Fruit fly (Drosophila melanogaster) whole organism, embryonic: ENCODE results near the gene tho2.

ENCODE experiments used
- B-H2 ChIP-seq: fragments of 200-800 bp; sonication (Bioruptor generic); optimal IDR thresholded peaks from 2 replicates; lab custom pipeline; 2018; ENCODE audit warnings: missing biosample characterization, mild to moderate bottlenecking, missing genetic modification characterization
- C15 ChIP-seq: fragments of 200-800 bp; sonication (Bioruptor generic); IDR thresholded peaks from 3 replicates; pipeline ENCODE4 v1.3.6; 2022; ENCODE audit warnings: missing biosample characterization, missing genetic modification characterization
- CG10267 ChIP-seq: fragments of 200-800 bp; sonication (Bioruptor generic); optimal IDR thresholded peaks from 2 replicates; lab custom pipeline; 2018; ENCODE audit warnings: missing biosample characterization, mild to moderate bottlenecking, missing genetic modification characterization, moderate library complexity
- CG10366 ChIP-seq: fragments of 200-800 bp; sonication (Bioruptor generic); IDR thresholded peaks from 2 replicates; pipeline ENCODE4 v1.3.6; 2022; ENCODE audit warnings: missing biosample characterization, missing genetic modification characterization
- CG11456 ChIP-seq: fragments of 200-800 bp; sonication (Bioruptor generic); IDR thresholded peaks from 3 replicates; pipeline ENCODE4 v1.3.6; 2022; ENCODE audit warnings: missing biosample characterization, missing genetic modification characterization
- CG12155 ChIP-seq: fragments of 200-800 bp; sonication (Bioruptor generic); optimal IDR thresholded peaks from 3 replicates; lab custom pipeline; 2016; ENCODE audit warnings: missing biosample characterization, missing genetic modification characterization
- CG12236 ChIP-seq: fragments of 200-800 bp; sonication (Bioruptor generic); optimal IDR thresholded peaks from 2 replicates; lab custom pipeline; 2016; ENCODE audit warnings: missing biosample characterization, missing genetic modification characterization
- CG1233 ChIP-seq: fragments of 200-800 bp; sonication (Bioruptor generic); optimal IDR thresholded peaks from 4 replicates; lab custom pipeline; 2018; ENCODE audit warnings: missing biosample characterization, mild to moderate bottlenecking, missing genetic modification characterization
- CG13287 ChIP-seq: fragments of 200-800 bp; sonication (Bioruptor generic); IDR thresholded peaks from 2 replicates; pipeline ENCODE4 v1.3.6; 2022; ENCODE audit warnings: missing biosample characterization, missing genetic modification characterization; ENCODE audit not compliant: partially characterized antibody
- CG16779 ChIP-seq: fragments of 200-800 bp; sonication (Bioruptor generic); IDR thresholded peaks from 2 replicates; pipeline ENCODE4 v1.3.6; 2022; ENCODE audit warnings: missing biosample characterization, missing genetic modification characterization
- CG17912 ChIP-seq: fragments of 200-800 bp; sonication (Bioruptor generic); optimal IDR thresholded peaks from 2 replicates; lab custom pipeline; 2018; ENCODE audit warnings: missing biosample characterization, mild to moderate bottlenecking, missing genetic modification characterization
- CG1832 ChIP-seq: fragments of 200-800 bp; sonication (Bioruptor generic); optimal IDR thresholded peaks from 2 replicates; lab custom pipeline; 2017; ENCODE audit warnings: missing biosample characterization, mild to moderate bottlenecking, missing genetic modification characterization, inconsistent platforms
- CG3407 ChIP-seq: fragments of 200-800 bp; sonication (Bioruptor generic); optimal IDR thresholded peaks from 2 replicates; lab custom pipeline; 2018; ENCODE audit warnings: missing biosample characterization, mild to moderate bottlenecking, missing genetic modification characterization
- CG3726 ChIP-seq: fragments of 200-800 bp; sonication (Bioruptor generic); IDR thresholded peaks from 3 replicates; pipeline ENCODE4, ENCODE4 v1.3.6; 2022; ENCODE audit warnings: missing biosample characterization, missing genetic modification characterization
- CG6175 ChIP-seq: fragments of 200-800 bp; sonication (Bioruptor generic); IDR thresholded peaks from 3 replicates; pipeline ENCODE4 v1.3.6; 2022; ENCODE audit warnings: missing biosample characterization, missing genetic modification characterization
- CG6254 ChIP-seq: fragments of 200-800 bp; sonication (Bioruptor generic); optimal IDR thresholded peaks from 3 replicates; lab custom pipeline; 2017; ENCODE audit warnings: mild to moderate bottlenecking, missing biosample characterization, missing genetic modification reagents, missing genetic modification characterization
- CHES-1-like ChIP-seq: fragments of 200-800 bp; sonication (Bioruptor generic); optimal IDR thresholded peaks from 2 replicates; lab custom pipeline; 2016; ENCODE audit warnings: missing biosample characterization, missing genetic modification characterization
- D19A ChIP-seq: fragments of 200-800 bp; optimal IDR thresholded peaks from 3 replicates; lab custom pipeline; 2019; ENCODE audit warnings: missing biosample characterization, mild to moderate bottlenecking, missing genetic modification characterization, moderate library complexity
- Dad ChIP-seq: fragments of 200-800 bp; sonication (Bioruptor generic); optimal IDR thresholded peaks from 3 replicates; lab custom pipeline; 2016; ENCODE audit warnings: missing biosample characterization, missing genetic modification characterization
- Dek ChIP-seq: fragments of 200-800 bp; sonication (Bioruptor generic); optimal IDR thresholded peaks from 3 replicates; lab custom pipeline; 2019; ENCODE audit warnings: missing biosample characterization, mild to moderate bottlenecking, missing genetic modification characterization, moderate library complexity
- Dip3 ChIP-seq: fragments of 200-800 bp; sonication (Bioruptor generic); optimal IDR thresholded peaks from 3 replicates; lab custom pipeline; 2016; ENCODE audit warnings: missing biosample characterization, missing genetic modification characterization
- Doc2 ChIP-seq: fragments of 200-800 bp; sonication (Bioruptor generic); IDR thresholded peaks from 2 replicates; pipeline ENCODE4 v1.3.6; 2022; ENCODE audit warnings: missing biosample characterization, missing genetic modification characterization
- Dref ChIP-seq: fragments of 200-800 bp; sonication (Bioruptor generic); IDR thresholded peaks from 2 replicates; pipeline ENCODE4 v1.3.6; 2022; ENCODE audit warnings: missing biosample characterization, missing genetic modification characterization
- ERR ChIP-seq: fragments of 200-800 bp; sonication (Bioruptor generic); optimal IDR thresholded peaks from 2 replicates; lab custom pipeline; 2016; ENCODE audit warnings: missing biosample characterization, missing genetic modification characterization
- Fer1 ChIP-seq: fragments of 200-800 bp; sonication (Bioruptor generic); optimal IDR thresholded peaks from 2 replicates; lab custom pipeline; 2017; ENCODE audit warnings: missing biosample characterization, mild to moderate bottlenecking, missing genetic modification characterization
- HLH3B ChIP-seq: fragments of 200-800 bp; sonication (Bioruptor generic); IDR thresholded peaks from 2 replicates; pipeline ENCODE4 v1.3.6; 2022; ENCODE audit warnings: missing biosample characterization, missing genetic modification characterization
- HLHmδ ChIP-seq: fragments of 200-800 bp; sonication (Bioruptor generic); optimal IDR thresholded peaks from 2 replicates; lab custom pipeline; 2018; ENCODE audit warnings: missing biosample characterization, mild to moderate bottlenecking, missing genetic modification characterization, moderate library complexity
- Lhr ChIP-seq: fragments of 200-800 bp; sonication (Bioruptor generic); optimal IDR thresholded peaks from 3 replicates; lab custom pipeline; 2017; ENCODE audit warnings: mild to moderate bottlenecking, missing biosample characterization, missing genetic modification reagents, missing genetic modification characterization
- Med ChIP-seq: fragments of 200-800 bp; sonication (Bioruptor generic); peaks from one replicate; lab custom pipeline; 2016; ENCODE audit warnings: missing biosample characterization, missing genetic modification characterization, mild to moderate bottlenecking, inconsistent platforms, moderate library complexity
- Mes4 ChIP-seq: fragments of 200-800 bp; sonication (Bioruptor generic); optimal IDR thresholded peaks from 2 replicates; lab custom pipeline; 2016; ENCODE audit warnings: missing biosample characterization, missing genetic modification characterization
- Oaz ChIP-seq: fragments of 200-800 bp; sonication (Bioruptor generic); IDR thresholded peaks from 2 replicates; pipeline ENCODE4 v1.3.6; 2022; ENCODE audit warnings: missing biosample characterization, missing genetic modification characterization
- PHDP ChIP-seq: fragments of 200-800 bp; sonication (Bioruptor generic); optimal IDR thresholded peaks from 3 replicates; lab custom pipeline; 2018; ENCODE audit warnings: missing biosample characterization, mild to moderate bottlenecking, missing genetic modification characterization, moderate library complexity
- Side ChIP-seq: fragments of 200-800 bp; sonication (Bioruptor generic); optimal IDR thresholded peaks from 2 replicates; lab custom pipeline; 2016; ENCODE audit warnings: missing biosample characterization, missing genetic modification characterization
- Sox100B ChIP-seq: fragments of 200-800 bp; sonication (Bioruptor generic); optimal IDR thresholded peaks from 3 replicates; lab custom pipeline; 2018; ENCODE audit warnings: missing biosample characterization, mild to moderate bottlenecking, missing genetic modification characterization
- Trl ChIP-seq, 3 experiments: fragments of >200 bp in 2 of 3; fragments of 200-800 bp in 1 of 3; sonication (Bioruptor generic) in 1 of 3; optimal IDR thresholded peaks; 2 replicates in 1 of 3; 3 replicates in 2 of 3; lab custom pipeline; 2016 to 2017; ENCODE audit warnings: missing biosample characterization in 1 of 3, missing genetic modification characterization in 1 of 3
- chinmo ChIP-seq: fragments of 200-800 bp; sonication (Bioruptor generic); IDR thresholded peaks from 4 replicates; pipeline ENCODE4 v1.3.6; 2022; ENCODE audit warnings: missing biosample characterization, missing genetic modification characterization; ENCODE audit not compliant: partially characterized antibody
- ci ChIP-seq: fragments of 200-800 bp; sonication (Bioruptor generic); IDR thresholded peaks from 3 replicates; pipeline ENCODE4 v1.3.6; 2022; ENCODE audit warnings: missing biosample characterization, missing genetic modification characterization
- disco-r ChIP-seq: fragments of 200-800 bp; sonication (Bioruptor generic); optimal IDR thresholded peaks from 2 replicates; lab custom pipeline; 2016; ENCODE audit warnings: missing biosample characterization, missing genetic modification characterization
- dm ChIP-seq: fragments of 200-800 bp; sonication (Bioruptor generic); optimal IDR thresholded peaks from 3 replicates; lab custom pipeline; 2016; ENCODE audit warnings: missing biosample characterization, missing genetic modification characterization
- dmrt11E ChIP-seq: fragments of 200-800 bp; sonication (Bioruptor generic); optimal IDR thresholded peaks from 3 replicates; lab custom pipeline; 2018; ENCODE audit warnings: missing biosample characterization, mild to moderate bottlenecking, missing genetic modification characterization, moderate library complexity
- dpn ChIP-seq, 2 experiments: fragments of 200-800 bp; sonication (Bioruptor generic); optimal IDR thresholded peaks; 3 replicates each; lab custom pipeline; 2016; ENCODE audit warnings: missing biosample characterization in 2 of 2, missing genetic modification characterization in 2 of 2
- fd102C ChIP-seq: fragments of 200-800 bp; sonication (Bioruptor generic); optimal IDR thresholded peaks from 2 replicates; lab custom pipeline; 2018; ENCODE audit warnings: missing biosample characterization, mild to moderate bottlenecking, missing genetic modification characterization, moderate library complexity
- gcm2 ChIP-seq: fragments of 200-800 bp; sonication (Bioruptor generic); optimal IDR thresholded peaks from 2 replicates; lab custom pipeline; 2016; ENCODE audit warnings: missing biosample characterization, missing genetic modification characterization
- hb ChIP-seq: fragments of 200-800 bp; sonication (Bioruptor generic); IDR thresholded peaks from 3 replicates; pipeline ENCODE4 v1.3.6; 2022; ENCODE audit warnings: missing biosample characterization, missing genetic modification characterization; ENCODE audit not compliant: partially characterized antibody
- kay ChIP-seq: fragments of 200-800 bp; sonication (Bioruptor generic); optimal IDR thresholded peaks from 2 replicates; lab custom pipeline; 2016; ENCODE audit warnings: missing biosample characterization, missing genetic modification characterization
- nmo ChIP-seq: fragments of 200-800 bp; sonication (Bioruptor generic); optimal IDR thresholded peaks from 2 replicates; lab custom pipeline; 2018; ENCODE audit warnings: missing biosample characterization, mild to moderate bottlenecking, missing genetic modification characterization, moderate library complexity
- oc ChIP-seq: fragments of 200-800 bp; sonication (Bioruptor generic); optimal IDR thresholded peaks from 2 replicates; lab custom pipeline; 2018; ENCODE audit warnings: missing biosample characterization, mild to moderate bottlenecking, missing genetic modification characterization, moderate library complexity
- pfk ChIP-seq: fragments of 200-800 bp; sonication (Bioruptor generic); optimal IDR thresholded peaks from 2 replicates; lab custom pipeline; 2018; ENCODE audit warnings: missing biosample characterization, mild to moderate bottlenecking, missing genetic modification characterization, moderate library complexity
- schlank ChIP-seq: fragments of 200-800 bp; sonication (Bioruptor generic); optimal IDR thresholded peaks from 2 replicates; lab custom pipeline; 2018; ENCODE audit warnings: missing biosample characterization, mild to moderate bottlenecking, missing genetic modification characterization
- wor ChIP-seq: fragments of 200-800 bp; sonication (Bioruptor generic); IDR thresholded peaks from 2 replicates; pipeline ENCODE4 v1.3.6; 2022; ENCODE audit warnings: missing biosample characterization, missing genetic modification characterization

The tho2 gene

DNA sequence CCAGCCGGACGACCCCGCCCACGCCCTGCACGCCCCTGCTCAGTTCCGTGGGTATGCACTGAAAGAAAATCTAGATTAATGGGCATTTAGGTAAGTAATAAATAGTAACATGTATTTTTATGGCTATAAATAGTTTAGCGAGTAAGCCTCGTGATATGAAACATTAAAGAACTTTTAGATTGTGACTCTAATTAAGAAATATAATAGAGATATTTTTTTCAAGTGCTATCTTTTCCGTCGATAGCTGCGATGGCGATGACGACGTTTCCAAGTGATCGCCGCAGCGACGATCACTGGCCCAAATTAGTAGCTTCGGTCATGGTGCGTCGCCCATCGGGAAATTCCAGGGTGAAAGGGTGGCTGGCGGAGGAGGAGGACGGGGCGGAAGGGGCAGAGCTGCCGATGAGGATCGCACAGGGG, 35.1 kb upstream of the tho2 start (continued):
- TF ChIP-seq Doc2 (GFP tag; lab: Robert Waterston, UW) (0 out of 2 replicates have a peak, but pooled peaks have one; percentile 17), fd102C (peak; percentile 80), HLH3B (GFP tag; lab: Robert Waterston, UW) (peak; percentile 94), dm (peak; percentile 58), Fer1 (GFP tag; lab: Kevin White, UChicago) (peak; percentile 88), PHDP (tag; lab: Kevin White, UChicago) (peak; percentile 93), CG1233 (GFP tag; lab: Kevin White, UChicago) (peak; percentile 85), CG1832 (GFP tag; lab: Kevin White, UChicago) (no peak), disco-r (GFP tag; lab: Kevin White, UChicago) (peak; percentile 34), Sox100B (GFP tag; lab: Kevin White, UChicago) (peak; percentile 89), CG6175 (GFP tag; lab: Robert Waterston, UW) (peak; percentile 52; the same call in 1 of the 3 replicates), Lhr (GFP tag; lab: Kevin White, UChicago) (peak; percentile 83), pfk (no peak), Dref (GFP tag; lab: Robert Waterston, UW) (no peak), D19A (peak; percentile 89), Dip3 (GFP tag; lab: Kevin White, UChicago) (peak; percentile 66), schlank (tag; lab: Kevin White, UChicago) (peak; percentile 42), CG17912 (GFP tag; lab: Kevin White, UChicago) (no peak), Oaz (peak; percentile 68), Side (GFP tag; lab: Kevin White, UChicago) (peak; percentile 71), ci (GFP tag; lab: Robert Waterston, UW) (peak; percentile 97), CG16779 (GFP tag; lab: Robert Waterston, UW) (peak; percentile 73; the same call in 1 of the 2 replicates), CG13287 (GFP tag; lab: Robert Waterston, UW) (no peak), Trl (optimal IDR thresholded peaks at IDR 0.05; lab: Kevin White, UChicago) (no peak), Trl (GFP tag; optimal IDR thresholded peaks at IDR 0.05; lab: Kevin White, UChicago) (peak; percentile 75), dmrt11E (peak; percentile 93), CG12236 (GFP tag; lab: Kevin White, UChicago) (peak; percentile 44), hb (GFP tag; lab: Robert Waterston, UW) (no peak), CG3407 (GFP tag; lab: Kevin White, UChicago) (peak; percentile 84), chinmo (peak; percentile 51; the same call in 1 of the 4 replicates), Dad (GFP tag; lab: Kevin White, UChicago) (peak; percentile 85), CG10267 (tag; lab: Kevin White, UChicago) (peak; percentile 89), wor (peak; percentile 87), kay (GFP tag; lab: Kevin White, UChicago) (peak; percentile 76), Med (GFP tag; lab: Kevin White, UChicago) (peak; percentile 97), CG6254 (GFP tag; lab: Kevin White, UChicago) (peak; percentile 84), CHES-1-like (GFP tag; lab: Kevin White, UChicago) (peak; percentile 54), CG3726 (GFP tag; lab: Robert Waterston, UW) (peak; percentile 77; the same call in 2 of the 3 replicates), C15 (GFP tag; lab: Robert Waterston, UW) (0 out of 3 replicates have a peak, but pooled peaks have one; percentile 59), CG12155 (GFP tag; lab: Kevin White, UChicago) (peak; percentile 67), Dek (tag; lab: Kevin White, UChicago) (peak; percentile 86), CG10366 (GFP tag; lab: Robert Waterston, UW) (peak; percentile 87), Mes4 (GFP tag; lab: Kevin White, UChicago) (peak; percentile 76), ERR (GFP tag; lab: Kevin White, UChicago) (peak; percentile 59), CG11456 (GFP tag; lab: Robert Waterston, UW) (peak; percentile 86), B-H2 (no peak), gcm2 (GFP tag; lab: Kevin White, UChicago) (peak; percentile 44), oc (tag; lab: Kevin White, UChicago) (peak; percentile 94), HLHmδ (GFP tag; lab: Kevin White, UChicago) (no peak), nmo (peak; percentile 94), dpn (GFP tag; optimal IDR thresholded peaks at IDR 0.05; lab: Kevin White, UChicago) (peak; percentile 66 to 80)
